Worm (Caenorhabditis elegans) whole organism, young adult: Measurements from ENCODE around the gene lido-11.
A peak's percentile ranks its signal among the peaks of the same experiment; 100 is the strongest.

Experiments
- B0019.2 ChIP-seq: fragments of 200-800 bp; sonication (Bioruptor generic); conservative IDR thresholded peaks from 2 replicates; pipeline ENCODE4 v1.3.6; 2022; ENCODE audit warnings: missing genetic modification reagents, missing genetic modification characterization, missing compliant biosample characterization
- B0035.1 ChIP-seq: sonication (generic microtip); optimal IDR thresholded peaks from 2 replicates; lab custom pipeline; 2016; ENCODE audit warnings: missing genetic modification characterization, mild to moderate bottlenecking, missing compliant biosample characterization, missing genotype, missing genetic modification reagents
- F37B4.10 ChIP-seq: fragments of 200-800 bp; sonication (Bioruptor generic); IDR thresholded peaks from 2 replicates; pipeline ENCODE4 v1.3.6; 2022; ENCODE audit warnings: missing genetic modification characterization, missing compliant biosample characterization
- F52B5.7 ChIP-seq: sonication (generic microtip); optimal IDR thresholded peaks from 2 replicates; lab custom pipeline; 2016; ENCODE audit warnings: mild to moderate bottlenecking, missing genetic modification characterization, missing compliant biosample characterization
- K12H6.12 ChIP-seq: fragments of 200-800 bp; sonication (Bioruptor generic); optimal IDR thresholded peaks from 2 replicates; lab custom pipeline; 2018; ENCODE audit warnings: mild to moderate bottlenecking, missing genetic modification characterization, missing compliant biosample characterization
- T26A5.8 ChIP-seq: sonication (generic microtip); optimal IDR thresholded peaks from 2 replicates; lab custom pipeline; 2016; ENCODE audit warnings: missing genetic modification characterization, missing compliant biosample characterization
- Y53F4B.3 ChIP-seq: fragments of 200-800 bp; sonication (Bioruptor generic); IDR thresholded peaks from 2 replicates; pipeline ENCODE4 v1.3.6; 2022; ENCODE audit warnings: missing genetic modification reagents, missing genetic modification characterization, missing compliant biosample characterization
- Y53G8AR.9 ChIP-seq: fragments of 200-800 bp; sonication (Bioruptor generic); conservative IDR thresholded peaks from 2 replicates; pipeline ENCODE4 v1.3.6; 2022; ENCODE audit warnings: missing genetic modification reagents, missing genetic modification characterization, missing compliant biosample characterization
- Y56A3A.18 ChIP-seq: fragments of 200-800 bp; sonication (Bioruptor generic); IDR thresholded peaks from 2 replicates; pipeline ENCODE4 v1.3.6; 2022; ENCODE audit warnings: missing genetic modification reagents, missing genetic modification characterization, missing compliant biosample characterization
- Y79H2A.3 ChIP-seq: fragments of 200-800 bp; sonication (Bioruptor generic); conservative IDR thresholded peaks from 2 replicates; pipeline ENCODE4 v1.3.6; 2022; ENCODE audit warnings: missing genetic modification reagents, missing genetic modification characterization, missing compliant biosample characterization
- Y95B8A.8 ChIP-seq: fragments of 200-800 bp; sonication (Bioruptor generic); IDR thresholded peaks from 2 replicates; pipeline ENCODE4 v1.3.6; 2022; ENCODE audit warnings: missing genetic modification reagents, missing genetic modification characterization, missing compliant biosample characterization
- ZK185.1 ChIP-seq: sonication (generic microtip); optimal IDR thresholded peaks from 2 replicates; lab custom pipeline; 2016; ENCODE audit warnings: mild to moderate bottlenecking, missing genetic modification characterization, missing compliant biosample characterization; ENCODE audit not compliant: poor library complexity, severe bottlenecking
- akir-1 ChIP-seq: fragments of 200-800 bp; sonication (Bioruptor generic); optimal IDR thresholded peaks from 2 replicates; lab custom pipeline; 2018; ENCODE audit warnings: mild to moderate bottlenecking, missing genetic modification characterization, moderate library complexity, missing compliant biosample characterization
- aptf-2 ChIP-seq: fragments of 200-800 bp; sonication (Bioruptor generic); conservative IDR thresholded peaks from 2 replicates; pipeline ENCODE4 v1.3.6; 2022; ENCODE audit warnings: missing genetic modification reagents, missing genetic modification characterization, missing compliant biosample characterization
- attf-3 ChIP-seq: fragments of 200-800 bp; sonication (Bioruptor generic); conservative IDR thresholded peaks from 2 replicates; pipeline ENCODE4 v1.3.6; 2022; ENCODE audit warnings: missing genetic modification reagents, missing genetic modification characterization, missing compliant biosample characterization
- attf-6 ChIP-seq: fragments of 200-800 bp; sonication (Bioruptor generic); IDR thresholded peaks from 2 replicates; pipeline ENCODE4 v1.3.6; 2022; ENCODE audit warnings: missing genetic modification reagents, missing genetic modification characterization, missing compliant biosample characterization
- ceh-27 ChIP-seq: fragments of 200-800 bp; sonication (Bioruptor generic); optimal IDR thresholded peaks from 2 replicates; lab custom pipeline; 2018; ENCODE audit warnings: mild to moderate bottlenecking, missing genetic modification characterization, moderate library complexity, missing compliant biosample characterization
- ceh-40 ChIP-seq: fragments of 200-800 bp; sonication (Bioruptor generic); IDR thresholded peaks from 2 replicates; pipeline ENCODE4 v1.3.6; 2022; ENCODE audit warnings: missing genetic modification characterization, missing compliant biosample characterization
- ceh-91 ChIP-seq: fragments of 200-800 bp; sonication (Bioruptor generic); IDR thresholded peaks from 2 replicates; pipeline ENCODE4 v1.3.6; 2022; ENCODE audit warnings: missing genetic modification reagents, missing genetic modification characterization, missing compliant biosample characterization
- chd-7 ChIP-seq: sonication (generic microtip); optimal IDR thresholded peaks from 2 replicates; lab custom pipeline; 2016; ENCODE audit warnings: mild to moderate bottlenecking, missing genetic modification characterization, moderate library complexity, missing compliant biosample characterization
- die-1 ChIP-seq: sonication (generic microtip); optimal IDR thresholded peaks from 2 replicates; lab custom pipeline; 2016; ENCODE audit warnings: missing genotype, mild to moderate bottlenecking, missing genetic modification characterization, missing compliant biosample characterization
- dox-1 ChIP-seq: fragments of 200-800 bp; sonication (Bioruptor generic); IDR thresholded peaks from 2 replicates; pipeline ENCODE4 v1.3.6; 2022; ENCODE audit warnings: missing genetic modification reagents, missing genetic modification characterization, missing compliant biosample characterization
- dpff-1 ChIP-seq: sonication (generic microtip); optimal IDR thresholded peaks from 2 replicates; lab custom pipeline; 2017; ENCODE audit warnings: mild to moderate bottlenecking, missing genetic modification characterization, missing compliant biosample characterization
- efl-1 ChIP-seq: fragments of 150-350 bp; optimal IDR thresholded peaks from 2 replicates; lab custom pipeline; 2014; ENCODE audit warnings: missing biosample characterization, missing genetic modification reagents, missing genetic modification characterization
- egl-18 ChIP-seq: fragments of 200-800 bp; sonication (Bioruptor generic); IDR thresholded peaks from 2 replicates; pipeline ENCODE4 v1.3.6; 2022; ENCODE audit warnings: missing genetic modification reagents, missing genetic modification characterization, missing compliant biosample characterization
- egrh-3 ChIP-seq: fragments of 200-800 bp; sonication (Bioruptor generic); IDR thresholded peaks from 2 replicates; pipeline ENCODE4 v1.3.6; 2022; ENCODE audit warnings: missing genetic modification reagents, missing genetic modification characterization, missing compliant biosample characterization
- hmg-1.2 ChIP-seq: fragments of 200-800 bp; sonication (Bioruptor generic); IDR thresholded peaks from 2 replicates; pipeline ENCODE4 v1.3.6; 2022; ENCODE audit warnings: missing genetic modification reagents, missing genetic modification characterization, missing compliant biosample characterization
- hrde-1 ChIP-seq: sonication (generic microtip); optimal IDR thresholded peaks from 2 replicates; lab custom pipeline; 2016; ENCODE audit warnings: missing genetic modification characterization, mild to moderate bottlenecking, missing compliant biosample characterization, moderate library complexity, missing genotype, missing genetic modification reagents, borderline replicate concordance
- let-526 ChIP-seq: fragments of 200-800 bp; sonication (Bioruptor generic); IDR thresholded peaks from 2 replicates; pipeline ENCODE4 v1.3.6; 2022; ENCODE audit warnings: missing genetic modification reagents, missing genetic modification characterization, missing compliant biosample characterization
- lin-26 ChIP-seq: fragments of 200-800 bp; sonication (Bioruptor generic); IDR thresholded peaks from 2 replicates; pipeline ENCODE4 v1.3.6; 2022; ENCODE audit warnings: missing genetic modification reagents, missing genetic modification characterization, missing compliant biosample characterization
- lin-35 ChIP-seq, 3 experiments: fragments of 150-350 bp in 2 of 3; sonication (generic microtip) in 1 of 3; optimal IDR thresholded peaks; 2 replicates each; lab custom pipeline; 2014 to 2018; ENCODE audit warnings: missing biosample characterization in 3 of 3, missing genetic modification characterization in 3 of 3, missing genetic modification reagents in 3 of 3
- lir-1 ChIP-seq: fragments of 200-800 bp; sonication (Bioruptor generic); conservative IDR thresholded peaks from 2 replicates; pipeline ENCODE4 v1.3.6; 2022; ENCODE audit warnings: missing genetic modification reagents, missing genetic modification characterization, missing compliant biosample characterization
- mel-28 ChIP-seq: sonication (generic microtip); optimal IDR thresholded peaks from 2 replicates; lab custom pipeline; 2016; ENCODE audit warnings: borderline replicate concordance, mild to moderate bottlenecking, missing genetic modification characterization, missing compliant biosample characterization
- nhr-179 ChIP-seq: sonication (generic microtip); optimal IDR thresholded peaks from 2 replicates; lab custom pipeline; 2016; ENCODE audit warnings: mild to moderate bottlenecking, missing genetic modification characterization, missing compliant biosample characterization
- nhr-27 ChIP-seq: fragments of 200-800 bp; sonication (Bioruptor generic); optimal IDR thresholded peaks from 2 replicates; lab custom pipeline; 2018; ENCODE audit warnings: mild to moderate bottlenecking, missing genetic modification characterization, moderate library complexity, missing compliant biosample characterization
- nhr-80 ChIP-seq: sonication (generic microtip); optimal IDR thresholded peaks from 2 replicates; lab custom pipeline; 2016; ENCODE audit warnings: missing genetic modification characterization, missing compliant biosample characterization
- rcor-1 ChIP-seq: fragments of 200-800 bp; sonication (Bioruptor generic); IDR thresholded peaks from 2 replicates; pipeline ENCODE4 v1.3.6; 2022; ENCODE audit warnings: missing genetic modification reagents, missing genetic modification characterization, missing compliant biosample characterization
- rec-8 ChIP-seq, 2 experiments: sonication (generic microtip); optimal IDR thresholded peaks; 2 replicates each; lab custom pipeline; 2016; ENCODE audit warnings: mild to moderate bottlenecking in 2 of 2, missing genetic modification characterization in 2 of 2, missing genetic modification reagents in 2 of 2, missing genotype in 2 of 2, missing biosample characterization in 1 of 2, missing compliant biosample characterization in 1 of 2, moderate library complexity in 1 of 2
- snpc-1.1 ChIP-seq: sonication (generic microtip); optimal IDR thresholded peaks from 2 replicates; lab custom pipeline; 2017; ENCODE audit warnings: missing genetic modification characterization, mild to moderate bottlenecking, missing compliant biosample characterization, antibody characterized with exemption, moderate library complexity, missing genotype, missing genetic modification reagents; ENCODE audit not compliant: insufficient read depth
- snpc-3.4 ChIP-seq: sonication (generic microtip); optimal IDR thresholded peaks from 2 replicates; lab custom pipeline; 2017; ENCODE audit warnings: missing genetic modification characterization, mild to moderate bottlenecking, missing compliant biosample characterization, antibody characterized with exemption, moderate library complexity, missing genotype, missing genetic modification reagents
- somi-1 ChIP-seq: fragments of 200-800 bp; sonication (Bioruptor generic); optimal IDR thresholded peaks from 2 replicates; lab custom pipeline; 2018; ENCODE audit warnings: mild to moderate bottlenecking, missing genetic modification characterization, missing compliant biosample characterization
- tbp1 ChIP-seq: fragments of 200-800 bp; sonication (Bioruptor generic); optimal IDR thresholded peaks from 2 replicates; lab custom pipeline; 2018; ENCODE audit warnings: mild to moderate bottlenecking, missing genetic modification characterization, missing compliant biosample characterization
- zfh-2 ChIP-seq: fragments of 200-800 bp; sonication (Bioruptor generic); conservative IDR thresholded peaks from 2 replicates; pipeline ENCODE4 v1.3.6; 2022; ENCODE audit warnings: missing genetic modification reagents, missing genetic modification characterization, missing compliant biosample characterization
- zim-3 ChIP-seq: sonication (generic microtip); optimal IDR thresholded peaks from 2 replicates; lab custom pipeline; 2017; ENCODE audit warnings: mild to moderate bottlenecking, missing genetic modification characterization, moderate library complexity, missing compliant biosample characterization
- ztf-18 ChIP-seq: sonication (generic microtip); optimal IDR thresholded peaks from 2 replicates; lab custom pipeline; 2016; ENCODE audit warnings: missing genotype, mild to moderate bottlenecking, missing genetic modification characterization, missing compliant biosample characterization
- ztf-25 ChIP-seq: fragments of 200-800 bp; sonication (Bioruptor generic); IDR thresholded peaks from 2 replicates; pipeline ENCODE4 v1.3.6; 2022; ENCODE audit warnings: missing genetic modification reagents, missing genetic modification characterization, missing compliant biosample characterization
- ztf-3 ChIP-seq: fragments of 200-800 bp; sonication (Bioruptor generic); optimal IDR thresholded peaks from 2 replicates; lab custom pipeline; 2018; ENCODE audit warnings: mild to moderate bottlenecking, missing genetic modification characterization, missing compliant biosample characterization
- ztf-6 ChIP-seq: fragments of 200-800 bp; sonication (Bioruptor generic); IDR thresholded peaks from 2 replicates; pipeline ENCODE4 v1.3.6; 2022; ENCODE audit warnings: missing genetic modification reagents, missing genetic modification characterization, missing compliant biosample characterization

lido-11 gene

DNA sequence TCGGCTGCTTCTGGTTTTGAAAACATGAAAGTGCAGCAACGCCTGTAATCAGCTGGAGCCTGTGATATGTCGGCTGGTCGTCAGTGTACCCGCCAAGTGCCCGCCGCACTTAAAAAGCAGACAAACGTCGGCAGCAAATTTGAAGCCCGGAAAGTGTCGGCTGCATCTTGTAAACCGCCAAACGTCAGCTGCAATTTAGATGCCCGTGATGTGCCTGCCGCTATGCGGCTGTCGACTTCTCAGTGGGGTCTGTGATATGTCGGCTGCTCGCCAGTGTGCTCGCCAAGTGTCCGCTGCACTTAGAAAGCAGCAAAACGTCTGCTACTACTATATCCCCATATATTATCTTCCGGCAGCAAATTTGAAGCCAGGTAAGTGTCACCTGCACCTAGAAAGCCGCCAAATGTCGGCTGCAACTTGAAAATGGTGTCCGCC, 16.6 kb upstream of the lido-11 start (continued):
- TF ChIP-seq Y95B8A.8 (GFP tag; lab: Robert Waterston, UW) (no peak), B0019.2 (GFP tag; lab: Robert Waterston, UW) (no peak), ztf-25 (GFP tag; lab: Robert Waterston, UW) (no peak), die-1 (tag; lab: Kevin White, UChicago) (no peak), F37B4.10 (no peak), hmg-1.2 (no peak), Y79H2A.3 (GFP tag; lab: Robert Waterston, UW) (no peak), tbp1 (GFP tag; lab: Kevin White, UChicago) (no peak), lin-26 (GFP tag; lab: Robert Waterston, UW) (peak; percentile 52; the same call in 1 of the 2 replicates), ztf-3 (GFP tag; lab: Kevin White, UChicago) (no peak), T26A5.8 (tag; lab: Kevin White, UChicago) (no peak), F52B5.7 (tag; lab: Kevin White, UChicago) (peak; percentile 57), mel-28 (no peak), Y56A3A.18 (GFP tag; lab: Robert Waterston, UW) (no peak; the same call in 1 of the 2 replicates), ztf-6 (GFP tag; lab: Robert Waterston, UW) (no peak), akir-1 (GFP tag; lab: Kevin White, UChicago) (no peak), snpc-1.1 (no peak), ceh-91 (no peak), rcor-1 (GFP tag; lab: Robert Waterston, UW) (no peak), zim-3 (tag; lab: Kevin White, UChicago) (no peak), Y53G8AR.9 (GFP tag; lab: Robert Waterston, UW) (no peak), let-526 (no peak), Y53F4B.3 (GFP tag; lab: Robert Waterston, UW) (no peak), egl-18 (GFP tag; lab: Robert Waterston, UW) (no peak), nhr-27 (tag; lab: Kevin White, UChicago) (no peak), lin-35 (GFP tag; optimal IDR thresholded peaks at IDR 0.05; lab: Kevin White, UChicago) (no peak), snpc-3.4 (tag; lab: Kevin White, UChicago) (no peak), ceh-27 (GFP tag; lab: Kevin White, UChicago) (no peak), aptf-2 (GFP tag; lab: Robert Waterston, UW) (no peak), attf-6 (GFP tag; lab: Robert Waterston, UW) (no peak), B0035.1 (tag; lab: Kevin White, UChicago) (no peak), ZK185.1 (tag; lab: Kevin White, UChicago) (no peak), hrde-1 (tag; lab: Kevin White, UChicago) (no peak), ceh-40 (GFP tag; lab: Robert Waterston, UW) (no peak), lir-1 (GFP tag; lab: Robert Waterston, UW) (no peak), rec-8 (tag; optimal IDR thresholded peaks at IDR 0.05; lab: Kevin White, UChicago) (no peak), dox-1 (GFP tag; lab: Robert Waterston, UW) (0 out of 2 replicates have a peak, but pooled peaks have one; percentile 41), attf-3 (no peak), dpff-1 (tag; lab: Kevin White, UChicago) (no peak), ztf-18 (tag; lab: Kevin White, UChicago) (no peak), nhr-80 (tag; lab: Kevin White, UChicago) (no peak), chd-7 (tag; lab: Kevin White, UChicago) (peak; percentile 59), somi-1 (peak; percentile 33), K12H6.12 (tag; lab: Kevin White, UChicago) (peak; percentile 36), nhr-179 (tag; lab: Kevin White, UChicago) (no peak), zfh-2 (GFP tag; lab: Robert Waterston, UW) (peak; percentile 77), egrh-3 (GFP tag; lab: Robert Waterston, UW) (peak; percentile 39; the same call in 1 of the 2 replicates), efl-1 (GFP tag; lab: Kevin White, UChicago) (no peak)
